Worm (Caenorhabditis elegans) whole organism, young adult: ENCODE results near the gene T03G6.3.
A peak's percentile ranks its signal among the peaks of the same experiment; 100 is the strongest.

Source experiments
- B0336.3 ChIP-seq: fragments of 200-800 bp; sonication (Bioruptor generic); IDR thresholded peaks from 2 replicates; pipeline ENCODE4 v1.3.6; 2022; ENCODE audit warnings: missing genetic modification characterization, missing compliant biosample characterization
- D2030.7 ChIP-seq: fragments of 200-800 bp; sonication (Bioruptor generic); IDR thresholded peaks from 2 replicates; pipeline ENCODE4 v1.3.6; 2022; ENCODE audit warnings: missing genetic modification reagents, missing genetic modification characterization, missing compliant biosample characterization
- F33H1.4 ChIP-seq: fragments of 200-800 bp; sonication (Bioruptor generic); IDR thresholded peaks from 2 replicates; pipeline ENCODE4 v1.3.6; 2022; ENCODE audit warnings: missing genetic modification reagents, missing genetic modification characterization, missing compliant biosample characterization
- F49E8.2 ChIP-seq: sonication (generic microtip); optimal IDR thresholded peaks from 3 replicates; lab custom pipeline; 2017; ENCODE audit warnings: missing genetic modification characterization, mild to moderate bottlenecking, missing compliant biosample characterization, antibody characterized with exemption, moderate library complexity; ENCODE audit not compliant: insufficient read depth
- Y53F4B.3 ChIP-seq: fragments of 200-800 bp; sonication (Bioruptor generic); IDR thresholded peaks from 2 replicates; pipeline ENCODE4 v1.3.6; 2022; ENCODE audit warnings: missing genetic modification reagents, missing genetic modification characterization, missing compliant biosample characterization
- attf-3 ChIP-seq: fragments of 200-800 bp; sonication (Bioruptor generic); conservative IDR thresholded peaks from 2 replicates; pipeline ENCODE4 v1.3.6; 2022; ENCODE audit warnings: missing genetic modification reagents, missing genetic modification characterization, missing compliant biosample characterization
- chd-7 ChIP-seq: sonication (generic microtip); optimal IDR thresholded peaks from 2 replicates; lab custom pipeline; 2016; ENCODE audit warnings: mild to moderate bottlenecking, missing genetic modification characterization, moderate library complexity, missing compliant biosample characterization
- efl-1 ChIP-seq: fragments of 150-350 bp; optimal IDR thresholded peaks from 2 replicates; lab custom pipeline; 2014; ENCODE audit warnings: missing biosample characterization, missing genetic modification reagents, missing genetic modification characterization
- egl-44 ChIP-seq: fragments of 200-800 bp; sonication (Bioruptor generic); IDR thresholded peaks from 2 replicates; pipeline ENCODE4 v1.3.6; 2022; ENCODE audit warnings: missing genetic modification reagents, missing genetic modification characterization, missing compliant biosample characterization
- egrh-3 ChIP-seq: fragments of 200-800 bp; sonication (Bioruptor generic); IDR thresholded peaks from 2 replicates; pipeline ENCODE4 v1.3.6; 2022; ENCODE audit warnings: missing genetic modification reagents, missing genetic modification characterization, missing compliant biosample characterization
- hmg-1.2 ChIP-seq: fragments of 200-800 bp; sonication (Bioruptor generic); IDR thresholded peaks from 2 replicates; pipeline ENCODE4 v1.3.6; 2022; ENCODE audit warnings: missing genetic modification reagents, missing genetic modification characterization, missing compliant biosample characterization
- hrde-1 ChIP-seq: sonication (generic microtip); optimal IDR thresholded peaks from 2 replicates; lab custom pipeline; 2016; ENCODE audit warnings: missing genetic modification characterization, mild to moderate bottlenecking, missing compliant biosample characterization, moderate library complexity, missing genotype, missing genetic modification reagents, borderline replicate concordance
- lag-1 ChIP-seq: fragments of 200-800 bp; sonication (Bioruptor generic); IDR thresholded peaks from 2 replicates; pipeline ENCODE4 v1.3.6; 2022; ENCODE audit warnings: missing genetic modification reagents, missing genetic modification characterization, missing compliant biosample characterization
- lin-40 ChIP-seq: sonication (generic microtip); optimal IDR thresholded peaks from 2 replicates; lab custom pipeline; 2016; ENCODE audit warnings: missing genetic modification characterization, mild to moderate bottlenecking, missing compliant biosample characterization, missing genotype, missing genetic modification reagents
- lin-54 ChIP-seq: fragments of 200-800 bp; sonication (Bioruptor generic); optimal IDR thresholded peaks from 2 replicates; lab custom pipeline; 2018; ENCODE audit warnings: mild to moderate bottlenecking, missing genetic modification characterization, missing compliant biosample characterization
- lir-1 ChIP-seq: fragments of 200-800 bp; sonication (Bioruptor generic); conservative IDR thresholded peaks from 2 replicates; pipeline ENCODE4 v1.3.6; 2022; ENCODE audit warnings: missing genetic modification reagents, missing genetic modification characterization, missing compliant biosample characterization
- madf-10 ChIP-seq: sonication (generic microtip); optimal IDR thresholded peaks from 2 replicates; lab custom pipeline; 2016; ENCODE audit warnings: mild to moderate bottlenecking, missing genetic modification characterization, missing compliant biosample characterization
- madf-6 ChIP-seq: fragments of 200-800 bp; sonication (Bioruptor generic); IDR thresholded peaks from 2 replicates; pipeline ENCODE4 v1.3.6; 2022; ENCODE audit warnings: missing genetic modification reagents, missing genetic modification characterization, missing compliant biosample characterization
- madf-8 ChIP-seq: fragments of 200-800 bp; sonication (Bioruptor generic); conservative IDR thresholded peaks from 2 replicates; pipeline ENCODE4 v1.3.6; 2022; ENCODE audit warnings: missing genetic modification reagents, missing genetic modification characterization, missing compliant biosample characterization
- mcd-1 ChIP-seq: fragments of 200-800 bp; sonication (Bioruptor generic); IDR thresholded peaks from 2 replicates; pipeline ENCODE4 v1.3.6; 2022; ENCODE audit warnings: missing genetic modification reagents, missing genetic modification characterization, missing compliant biosample characterization
- nhr-120 ChIP-seq: fragments of 200-800 bp; sonication (Bioruptor generic); IDR thresholded peaks from 2 replicates; pipeline ENCODE4 v1.3.6; 2022; ENCODE audit warnings: missing genetic modification characterization, missing compliant biosample characterization
- nhr-27 ChIP-seq: fragments of 200-800 bp; sonication (Bioruptor generic); optimal IDR thresholded peaks from 2 replicates; lab custom pipeline; 2018; ENCODE audit warnings: mild to moderate bottlenecking, missing genetic modification characterization, moderate library complexity, missing compliant biosample characterization
- nhr-80 ChIP-seq: sonication (generic microtip); optimal IDR thresholded peaks from 2 replicates; lab custom pipeline; 2016; ENCODE audit warnings: missing genetic modification characterization, missing compliant biosample characterization
- nhr-90 ChIP-seq: sonication (generic microtip); optimal IDR thresholded peaks from 2 replicates; lab custom pipeline; 2016; ENCODE audit warnings: missing genotype, mild to moderate bottlenecking, missing genetic modification characterization, missing compliant biosample characterization
- rcor-1 ChIP-seq: fragments of 200-800 bp; sonication (Bioruptor generic); IDR thresholded peaks from 2 replicates; pipeline ENCODE4 v1.3.6; 2022; ENCODE audit warnings: missing genetic modification reagents, missing genetic modification characterization, missing compliant biosample characterization
- sea-2 ChIP-seq: fragments of 200-800 bp; sonication (Bioruptor generic); IDR thresholded peaks from 2 replicates; pipeline ENCODE4 v1.3.6; 2022; ENCODE audit warnings: missing genetic modification characterization, missing compliant biosample characterization
- tbx-9 ChIP-seq: sonication (generic microtip); optimal IDR thresholded peaks from 2 replicates; lab custom pipeline; 2016; ENCODE audit warnings: borderline replicate concordance, missing genetic modification characterization, inconsistent platforms, missing compliant biosample characterization
- unc-130 ChIP-seq: sonication (generic microtip); optimal IDR thresholded peaks from 2 replicates; lab custom pipeline; 2016; ENCODE audit warnings: missing genetic modification reagents, missing genetic modification characterization, missing compliant biosample characterization
- xnd-1 ChIP-seq: sonication (generic microtip); optimal IDR thresholded peaks from 2 replicates; lab custom pipeline; 2016; ENCODE audit warnings: missing genotype, missing genetic modification reagents, missing genetic modification characterization, missing compliant biosample characterization
- zim-3 ChIP-seq: sonication (generic microtip); optimal IDR thresholded peaks from 2 replicates; lab custom pipeline; 2017; ENCODE audit warnings: mild to moderate bottlenecking, missing genetic modification characterization, moderate library complexity, missing compliant biosample characterization
- ztf-18 ChIP-seq: sonication (generic microtip); optimal IDR thresholded peaks from 2 replicates; lab custom pipeline; 2016; ENCODE audit warnings: missing genotype, mild to moderate bottlenecking, missing genetic modification characterization, missing compliant biosample characterization
- ztf-22 ChIP-seq: fragments of 200-800 bp; sonication (Bioruptor generic); optimal IDR thresholded peaks from 2 replicates; lab custom pipeline; 2018; ENCODE audit warnings: mild to moderate bottlenecking, missing genetic modification characterization, moderate library complexity, missing compliant biosample characterization
- ztf-25 ChIP-seq: fragments of 200-800 bp; sonication (Bioruptor generic); IDR thresholded peaks from 2 replicates; pipeline ENCODE4 v1.3.6; 2022; ENCODE audit warnings: missing genetic modification reagents, missing genetic modification characterization, missing compliant biosample characterization
- ztf-28 ChIP-seq: fragments of 200-800 bp; sonication (Bioruptor generic); IDR thresholded peaks from 2 replicates; pipeline ENCODE4 v1.3.6; 2022; ENCODE audit warnings: missing genetic modification reagents, missing genetic modification characterization, missing compliant biosample characterization
- ztf-3 ChIP-seq: fragments of 200-800 bp; sonication (Bioruptor generic); optimal IDR thresholded peaks from 2 replicates; lab custom pipeline; 2018; ENCODE audit warnings: mild to moderate bottlenecking, missing genetic modification characterization, missing compliant biosample characterization

The T03G6.3 gene

DNA sequence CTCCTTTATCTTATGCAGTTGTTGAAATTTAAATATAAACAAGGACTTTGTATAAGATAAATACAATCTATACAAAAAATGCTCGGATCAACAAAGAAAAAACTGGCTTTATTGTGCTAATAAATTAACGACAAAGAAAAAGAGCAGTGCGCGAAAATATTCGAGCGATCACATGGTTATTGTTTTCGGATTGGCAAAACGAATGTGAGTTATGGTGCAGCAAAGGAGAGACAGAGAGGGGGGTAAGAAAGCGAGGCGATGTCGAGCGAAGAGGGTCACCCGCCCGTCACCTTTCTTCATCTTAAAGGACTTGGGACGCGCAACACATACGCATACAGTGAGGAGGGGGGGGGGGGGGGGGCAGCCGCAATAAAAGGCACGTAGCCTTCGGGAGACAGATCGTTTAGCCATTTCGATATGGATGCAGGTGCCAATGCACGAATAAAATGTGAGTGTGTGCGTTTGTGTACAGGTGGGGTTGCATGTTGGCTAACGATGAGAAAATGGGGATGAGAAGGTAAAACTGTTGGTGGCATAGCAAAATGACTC, 32.3 kb downstream of the T03G6.3 start:
- TF ChIP-seq ztf-3 (GFP tag; lab: Kevin White, UChicago), result no peak
- no peak for TF ChIP-seq nhr-120 (GFP tag; lab: Robert Waterston, UW)
- TF ChIP-seq lir-1 (GFP tag; lab: Robert Waterston, UW), result no peak
- no peak for TF ChIP-seq chd-7 (tag; lab: Kevin White, UChicago)
- no peak for TF ChIP-seq zim-3 (tag; lab: Kevin White, UChicago)
- TF ChIP-seq F33H1.4 (GFP tag; lab: Robert Waterston, UW), result no peak
- TF ChIP-seq egrh-3 (GFP tag; lab: Robert Waterston, UW), result peak; percentile 18; the same call in 1 of the 2 replicates
- no peak for TF ChIP-seq D2030.7 (GFP tag; lab: Robert Waterston, UW)
- no peak for TF ChIP-seq efl-1
- TF ChIP-seq ztf-25, result 0 out of 2 replicates have a peak, but pooled peaks have one; percentile 26

DNA sequence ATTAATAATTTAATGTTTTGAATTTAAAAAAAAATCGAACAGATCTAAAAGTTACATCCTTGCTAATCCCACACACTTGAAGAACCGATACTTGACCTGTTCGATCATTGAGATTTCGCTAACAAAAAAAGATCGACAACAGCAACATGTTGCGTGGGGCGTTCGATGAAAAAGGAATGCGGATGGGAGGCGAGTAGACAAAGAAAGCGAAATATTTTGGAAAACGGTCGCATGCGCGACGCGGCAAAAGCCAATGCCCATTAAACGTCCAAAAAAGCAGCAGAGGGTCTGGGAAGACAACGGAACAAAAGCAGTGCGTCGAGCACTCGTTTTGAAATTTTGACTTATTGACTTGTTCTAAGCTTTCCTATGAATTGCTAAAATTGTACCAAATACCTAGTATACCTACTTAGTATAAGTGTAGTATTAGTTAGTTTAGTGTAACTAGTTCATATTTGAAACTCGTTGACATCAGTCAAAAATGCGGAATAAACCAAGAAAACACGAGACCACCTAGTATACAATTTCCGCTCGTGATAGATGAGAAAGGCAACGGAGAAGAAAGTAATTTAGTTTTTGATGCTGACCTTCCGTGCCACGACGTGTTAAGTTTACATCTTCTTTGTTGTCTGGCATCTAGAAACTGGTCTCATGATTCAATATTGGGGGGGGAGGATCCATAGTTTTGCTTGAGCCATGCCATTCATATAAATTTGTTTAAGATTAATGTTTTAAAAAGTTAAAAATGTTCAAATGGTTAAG, 33.5 kb downstream of the T03G6.3 start:
- TF ChIP-seq chd-7 (tag; lab: Kevin White, UChicago), result no peak
- no peak for TF ChIP-seq unc-130 (GFP tag; lab: Kevin White, UChicago)
- no peak for TF ChIP-seq B0336.3 (GFP tag; lab: Robert Waterston, UW)
- TF ChIP-seq tbx-9 (tag; lab: Kevin White, UChicago), result no peak
- TF ChIP-seq xnd-1, result no peak
- TF ChIP-seq ztf-28 (GFP tag; lab: Robert Waterston, UW), result no peak
- no peak for TF ChIP-seq sea-2 (GFP tag; lab: Robert Waterston, UW)
- no peak for TF ChIP-seq rcor-1 (GFP tag; lab: Robert Waterston, UW)
- TF ChIP-seq madf-10, result no peak
- no peak for TF ChIP-seq egl-44
- TF ChIP-seq mcd-1 (GFP tag; lab: Robert Waterston, UW), result no peak
- no peak for TF ChIP-seq efl-1
- TF ChIP-seq ztf-18, result no peak
- TF ChIP-seq Y53F4B.3, result no peak
- no peak for TF ChIP-seq nhr-27 (tag; lab: Kevin White, UChicago)
- TF ChIP-seq lin-40 (tag; lab: Kevin White, UChicago), result no peak
- no peak for TF ChIP-seq ztf-3 (GFP tag; lab: Kevin White, UChicago)
- TF ChIP-seq lag-1 (GFP tag; lab: Robert Waterston, UW), result no peak
- TF ChIP-seq, all 124 proteins: peak for 0

ce11 chrX:2580524-2580981, 35.0 kb downstream of the T03G6.3 start, which contains the start of gene H01M10.1:
TSS of gene H01M10.1 (minus strand) at chrX:2580574.
- TF ChIP-seq nhr-80 (peak; percentile 76), xnd-1 (no peak)

DNA sequence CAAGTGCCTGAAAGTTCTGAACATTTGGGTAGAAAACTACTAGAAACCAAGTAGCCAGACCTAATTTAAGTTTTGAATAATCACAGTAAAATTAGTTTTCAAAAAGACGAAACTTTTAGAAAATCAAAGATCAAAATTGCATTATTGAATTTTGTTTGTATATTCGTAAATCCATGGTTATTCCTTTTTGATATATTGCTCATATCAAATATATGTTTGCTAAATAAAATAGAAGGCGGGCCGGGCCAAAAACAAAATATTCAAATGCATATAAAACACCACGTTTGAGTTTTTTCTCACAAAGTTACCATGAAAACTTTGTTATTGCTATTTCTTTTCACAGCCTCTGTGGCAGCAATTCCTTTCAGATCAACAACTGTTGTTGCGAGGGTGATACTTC, 38.1 kb downstream of the T03G6.3 start, which contains the start of gene ttr-42:
ttr-42 (plus strand) TSS at position 301 of the 400 bp plus-strand sequence.
- TF ChIP-seq unc-130 (GFP tag; lab: Kevin White, UChicago) (no peak), madf-8 (GFP tag; lab: Robert Waterston, UW) (no peak), xnd-1 (no peak), madf-6 (GFP tag; lab: Robert Waterston, UW) (no peak), F49E8.2 (tag; lab: Kevin White, UChicago) (no peak), hrde-1 (tag; lab: Kevin White, UChicago) (no peak), nhr-90 (tag; lab: Kevin White, UChicago) (no peak), D2030.7 (GFP tag; lab: Robert Waterston, UW) (no peak), hmg-1.2 (no peak), nhr-27 (tag; lab: Kevin White, UChicago) (no peak), attf-3 (GFP tag; lab: Robert Waterston, UW) (no peak), ztf-22 (GFP tag; lab: Kevin White, UChicago) (no peak), lin-54 (GFP tag; lab: Kevin White, UChicago) (no peak)
- TF ChIP-seq, all 124 proteins: peak for 0
